Worm (Caenorhabditis elegans): Measurements from ENCODE around the gene byn-1.

ce11 chrIII:6929558-6930167, 2.1 kb upstream of the byn-1 start, which contains the start of gene inf-1:
- TF ChIP-seq sox-2 (GFP tag; IDR thresholded peaks at IDR 0.05): no peak
- TF ChIP-seq ceh-31 (tag; optimal IDR thresholded peaks at IDR 0.05): no peak
- TF ChIP-seq hlh-8 (tag; optimal IDR thresholded peaks at IDR 0.05): no peak
